Worm (Caenorhabditis elegans) whole organism, early embryonic: ENCODE data around the gene F52B11.2.

Experiments
- F13C5.2 ChIP-seq: sonication (generic microtip); optimal IDR thresholded peaks from 2 replicates; lab custom pipeline; 2017; ENCODE audit warnings: mild to moderate bottlenecking, missing genetic modification characterization, inconsistent platforms, missing compliant biosample characterization
- ama-1 ChIP-seq: fragments of 150-350 bp; optimal IDR thresholded peaks from 2 replicates; lab custom pipeline; 2014
- hmg-4 ChIP-seq: fragments of 200-800 bp; sonication (Bioruptor generic); optimal IDR thresholded peaks from 2 replicates; lab custom pipeline; 2018; ENCODE audit warnings: mild to moderate bottlenecking, missing genetic modification characterization, missing compliant biosample characterization
- pes-1 ChIP-seq: fragments of 200-800 bp; sonication (Bioruptor generic); IDR thresholded peaks from 2 replicates; pipeline ENCODE4 v1.3.6; 2022; ENCODE audit warnings: missing genetic modification reagents, missing genetic modification characterization, missing compliant biosample characterization
- sea-1 ChIP-seq: fragments of 200-800 bp; sonication (Bioruptor generic); conservative IDR thresholded peaks from 2 replicates; pipeline ENCODE4 v1.3.6; 2022; ENCODE audit warnings: missing genetic modification characterization, missing compliant biosample characterization
- tbx-11 ChIP-seq: fragments of 200-800 bp; sonication (Bioruptor generic); IDR thresholded peaks from 2 replicates; pipeline ENCODE4 v1.3.6; 2022; ENCODE audit warnings: missing genetic modification characterization, missing compliant biosample characterization
- tbx-37 ChIP-seq: fragments of 200-800 bp; sonication (Bioruptor generic); conservative IDR thresholded peaks from 2 replicates; pipeline ENCODE4 v1.3.6; 2022; ENCODE audit warnings: missing genetic modification reagents, missing genetic modification characterization, missing compliant biosample characterization
- tra-4 ChIP-seq: sonication (generic microtip); optimal IDR thresholded peaks from 2 replicates; lab custom pipeline; 2017; ENCODE audit warnings: missing genetic modification characterization, missing compliant biosample characterization

- no peak for TF ChIP-seq sea-1 (GFP tag; lab: Robert Waterston, UW)
- no peak for TF ChIP-seq hmg-4 (GFP tag; lab: Kevin White, UChicago)
- TF ChIP-seq tra-4: no peak
- no peak for TF ChIP-seq ama-1 (lab: Kevin White, UChicago)
- TF ChIP-seq pes-1: no peak
- no peak for TF ChIP-seq tbx-37 (GFP tag; lab: Robert Waterston, UW)
- TF ChIP-seq tbx-11 (GFP tag; lab: Robert Waterston, UW): no peak
- TF ChIP-seq F13C5.2 (tag; lab: Kevin White, UChicago): no peak
Measured at ce11 chrIV:14066403-14066802, 17.0 kb upstream of the F52B11.2 start.
